ENCODE assay signal across 2 fruit fly cellular contexts in genomic region chr3R:27694018-27694417, dm6.
TF ChIP-seq lines count a peak whose summit lies in the region.

TSS of gene CG43319 (plus strand) at chr3R:27694318.

TF ChIP-seq in whole organism, 6 proteins besides CTCF, POLR2A, EP300 and RAD21:
- TF ChIP-seq Dll (optimal IDR thresholded peaks at IDR 0.05; lab: Kevin White, UChicago) (no peak), EcR (GFP tag; optimal IDR thresholded peaks at IDR 0.05; lab: Kevin White, UChicago) (no peak), pan (optimal IDR thresholded peaks at IDR 0.05; lab: Kevin White, UChicago) (peak; percentile 61)

TF ChIP-seq in whole organism, prepupa, 60 proteins besides CTCF, POLR2A, EP300 and RAD21:
- TF ChIP-seq Hr39 (GFP tag; optimal IDR thresholded peaks at IDR 0.05; lab: Kevin White, UChicago) (no peak), Eip78C (GFP tag; lab: Kevin White, UChicago) (peak; percentile 32)
